Fruit fly (Drosophila melanogaster) S2 (cell line): ENCODE data around the gene Hn.

Experiments used
- CG8478 ChIP-seq: fragments of >200 bp; optimal IDR thresholded peaks from 2 replicates; lab custom pipeline; 2018
- CTCF ChIP-seq, 2 experiments: fragments of >200 bp; optimal IDR thresholded peaks; 2 replicates each; lab custom pipeline; 2018

DNA sequence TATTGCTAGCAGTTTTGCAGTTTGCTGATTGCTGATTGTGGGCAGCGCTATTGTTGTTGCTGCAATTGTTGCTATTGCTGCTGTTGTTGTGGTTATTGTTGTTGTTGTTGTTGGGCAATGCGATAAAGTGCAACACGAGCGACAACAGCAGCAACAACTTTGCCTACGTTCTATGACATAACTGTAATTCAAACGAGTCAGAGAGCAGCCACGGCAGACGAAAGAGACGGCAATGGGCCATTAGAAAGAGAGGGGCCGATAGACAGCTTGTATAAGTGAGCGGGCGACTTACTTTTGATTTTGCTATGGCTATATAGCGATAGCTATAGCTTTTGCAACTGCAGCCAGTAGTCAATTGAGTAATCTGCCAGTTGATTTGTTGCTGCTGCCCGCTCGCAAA lies 30.0 kb downstream of the Hn start:
- TF ChIP-seq CTCF (optimal IDR thresholded peaks at IDR 0.05; lab: Kevin White, UChicago) (no peak), CG8478 (lab: Kevin White, UChicago) (no peak)
